Fruit fly (Drosophila melanogaster) whole organism, embryonic: ENCODE data around the gene CG44261.
A peak's percentile ranks its signal among the peaks of the same experiment; 100 is the strongest.

Experiments used
- B-H1 ChIP-seq: fragments of 200-800 bp; sonication (Bioruptor generic); IDR thresholded peaks from 3 replicates; pipeline ENCODE4 v1.3.6; 2022; ENCODE audit warnings: missing biosample characterization, missing genetic modification characterization
- BEAF-32 ChIP-seq: fragments of 200-800 bp; sonication (Bioruptor generic); optimal IDR thresholded peaks from 3 replicates; lab custom pipeline; 2017; ENCODE audit warnings: missing biosample characterization, missing genetic modification characterization, mild to moderate bottlenecking, moderate library complexity, missing genetic modification reagents
- CG11456 ChIP-seq: fragments of 200-800 bp; sonication (Bioruptor generic); IDR thresholded peaks from 3 replicates; pipeline ENCODE4 v1.3.6; 2022; ENCODE audit warnings: missing biosample characterization, missing genetic modification characterization
- CG13424 ChIP-seq: fragments of 200-800 bp; sonication (Bioruptor generic); optimal IDR thresholded peaks from 2 replicates; lab custom pipeline; 2019; ENCODE audit warnings: missing biosample characterization, mild to moderate bottlenecking, missing genetic modification characterization, moderate library complexity
- CG13624 ChIP-seq: fragments of 200-800 bp; sonication (Bioruptor generic); optimal IDR thresholded peaks from 2 replicates; lab custom pipeline; 2016; ENCODE audit warnings: missing biosample characterization, missing genetic modification characterization
- CG14014 ChIP-seq: fragments of 200-800 bp; sonication (Bioruptor generic); IDR thresholded peaks from 2 replicates; pipeline ENCODE4 v1.3.6; 2022; ENCODE audit warnings: missing biosample characterization, missing genetic modification characterization
- CG14965 ChIP-seq: fragments of 200-800 bp; sonication (Bioruptor generic); optimal IDR thresholded peaks from 2 replicates; lab custom pipeline; 2016; ENCODE audit warnings: missing biosample characterization, missing genetic modification characterization, borderline replicate concordance
- CG17912 ChIP-seq: fragments of 200-800 bp; sonication (Bioruptor generic); optimal IDR thresholded peaks from 2 replicates; lab custom pipeline; 2018; ENCODE audit warnings: missing biosample characterization, mild to moderate bottlenecking, missing genetic modification characterization
- CG2129 ChIP-seq: fragments of 200-800 bp; sonication (Bioruptor generic); IDR thresholded peaks from 2 replicates; pipeline ENCODE4 v1.3.6; 2022; ENCODE audit warnings: missing biosample characterization, missing genetic modification characterization; ENCODE audit not compliant: partially characterized antibody
- CG31224 ChIP-seq: fragments of 200-800 bp; sonication (Bioruptor generic); IDR thresholded peaks from 2 replicates; pipeline ENCODE4 v1.3.6; 2022; ENCODE audit warnings: missing biosample characterization, missing genetic modification characterization
- CG31365 ChIP-seq: fragments of 200-800 bp; sonication (Bioruptor generic); optimal IDR thresholded peaks from 2 replicates; lab custom pipeline; 2018; ENCODE audit warnings: missing biosample characterization, mild to moderate bottlenecking, missing genetic modification characterization
- CG32772 ChIP-seq: fragments of 200-800 bp; sonication (Bioruptor generic); IDR thresholded peaks from 2 replicates; pipeline ENCODE4 v1.3.6; 2022; ENCODE audit warnings: missing biosample characterization, missing genetic modification characterization
- CG3838 ChIP-seq: fragments of 200-800 bp; sonication (Bioruptor generic); optimal IDR thresholded peaks from 3 replicates; lab custom pipeline; 2016; ENCODE audit warnings: missing biosample characterization, missing genetic modification characterization
- CG4282 ChIP-seq: fragments of 200-800 bp; sonication (Bioruptor generic); optimal IDR thresholded peaks from 2 replicates; lab custom pipeline; 2016; ENCODE audit warnings: missing biosample characterization, missing genetic modification characterization
- CG6254 ChIP-seq: fragments of 200-800 bp; sonication (Bioruptor generic); optimal IDR thresholded peaks from 3 replicates; lab custom pipeline; 2017; ENCODE audit warnings: mild to moderate bottlenecking, missing biosample characterization, missing genetic modification reagents, missing genetic modification characterization
- CG6765 ChIP-seq: fragments of 200-800 bp; sonication (Bioruptor generic); optimal IDR thresholded peaks from 3 replicates; lab custom pipeline; 2017; ENCODE audit warnings: missing biosample characterization, mild to moderate bottlenecking, missing genetic modification characterization
- CG7271 ChIP-seq: fragments of 200-800 bp; sonication (Bioruptor generic); optimal IDR thresholded peaks from 2 replicates; lab custom pipeline; 2018; ENCODE audit warnings: missing biosample characterization, mild to moderate bottlenecking, missing genetic modification characterization, moderate library complexity
- CG7987 ChIP-seq: fragments of 200-800 bp; sonication (Bioruptor generic); optimal IDR thresholded peaks from 2 replicates; lab custom pipeline; 2018; ENCODE audit warnings: missing biosample characterization, mild to moderate bottlenecking, missing genetic modification characterization, moderate library complexity
- CG8359 ChIP-seq: fragments of 200-800 bp; sonication (Bioruptor generic); optimal IDR thresholded peaks from 2 replicates; lab custom pipeline; 2017; ENCODE audit warnings: missing biosample characterization, mild to moderate bottlenecking, missing genetic modification characterization, borderline replicate concordance
- CG8924 ChIP-seq: fragments of 200-800 bp; optimal IDR thresholded peaks from 3 replicates; lab custom pipeline; 2019; ENCODE audit warnings: missing biosample characterization, mild to moderate bottlenecking, missing genetic modification characterization, moderate library complexity
- CG9876 ChIP-seq: fragments of 200-800 bp; sonication (Bioruptor generic); optimal IDR thresholded peaks from 2 replicates; lab custom pipeline; 2016; ENCODE audit warnings: missing biosample characterization, missing genetic modification characterization
- Dll ChIP-seq: fragments of 200-800 bp; sonication (Bioruptor generic); IDR thresholded peaks from 4 replicates; pipeline ENCODE4 v1.3.6; 2022; ENCODE audit warnings: missing biosample characterization, missing genetic modification characterization; ENCODE audit not compliant: partially characterized antibody
- Ets65A ChIP-seq: fragments of 200-800 bp; sonication (Bioruptor generic); peaks from one replicate; lab custom pipeline; 2016; ENCODE audit warnings: missing biosample characterization, missing genetic modification characterization
- MTF-1 ChIP-seq: fragments of 200-800 bp; sonication (Bioruptor generic); optimal IDR thresholded peaks from 2 replicates; lab custom pipeline; 2018; ENCODE audit warnings: missing biosample characterization, mild to moderate bottlenecking, missing genetic modification characterization, borderline replicate concordance
- Myb ChIP-seq: fragments of 200-800 bp; sonication (Bioruptor generic); optimal IDR thresholded peaks from 2 replicates; lab custom pipeline; 2016; ENCODE audit warnings: missing biosample characterization, missing genetic modification characterization
- Rx ChIP-seq: fragments of 200-800 bp; sonication (Bioruptor generic); IDR thresholded peaks from 2 replicates; pipeline ENCODE4 v1.3.6; 2022; ENCODE audit warnings: missing biosample characterization, missing genetic modification characterization
- Ssrp ChIP-seq: fragments of 200-800 bp; sonication (Bioruptor generic); optimal IDR thresholded peaks from 2 replicates; lab custom pipeline; 2018; ENCODE audit warnings: missing biosample characterization, mild to moderate bottlenecking, missing genetic modification characterization, moderate library complexity
- Stat92E ChIP-seq, 3 experiments: fragments of >200 bp in 2 of 3; fragments of 200-800 bp in 1 of 3; sonication (Bioruptor generic) in 1 of 3; optimal IDR thresholded peaks; 2 replicates each; lab custom pipeline; 2017 to 2019; ENCODE audit warnings: missing biosample characterization in 3 of 3, missing genetic modification characterization in 3 of 3, mild to moderate bottlenecking in 1 of 3, moderate library complexity in 1 of 3
- Tbp ChIP-seq: fragments of >200 bp; optimal IDR thresholded peaks from 2 replicates; lab custom pipeline; 2018; ENCODE audit warnings: missing biosample characterization, missing genetic modification characterization
- Xbp1 ChIP-seq: fragments of 200-800 bp; sonication (Bioruptor generic); optimal IDR thresholded peaks from 3 replicates; lab custom pipeline; 2016; ENCODE audit warnings: missing biosample characterization, mild to moderate bottlenecking, missing genetic modification characterization
- Xrp1 ChIP-seq: fragments of 200-800 bp; sonication (Bioruptor generic); IDR thresholded peaks from 2 replicates; pipeline ENCODE4 v1.3.6; 2022; ENCODE audit warnings: missing biosample characterization, missing genetic modification characterization
- ash1 ChIP-seq: fragments of 200-800 bp; sonication (Bioruptor generic); optimal IDR thresholded peaks from 2 replicates; lab custom pipeline; 2018; ENCODE audit warnings: missing biosample characterization, mild to moderate bottlenecking, missing genetic modification characterization
- az2 ChIP-seq: fragments of 200-800 bp; sonication (Bioruptor generic); optimal IDR thresholded peaks from 3 replicates; lab custom pipeline; 2016; ENCODE audit warnings: missing biosample characterization, missing genetic modification characterization
- bcd ChIP-seq: fragments of 200-800 bp; sonication (Bioruptor generic); optimal IDR thresholded peaks from 2 replicates; lab custom pipeline; 2017; ENCODE audit warnings: missing biosample characterization, mild to moderate bottlenecking, missing genetic modification characterization
- caup ChIP-seq: fragments of 200-800 bp; sonication (Bioruptor generic); optimal IDR thresholded peaks from 3 replicates; lab custom pipeline; 2017; ENCODE audit warnings: missing biosample characterization, mild to moderate bottlenecking, missing genetic modification characterization, moderate library complexity; ENCODE audit not compliant: severe bottlenecking
- corto ChIP-seq: fragments of 200-800 bp; sonication (Bioruptor generic); optimal IDR thresholded peaks from 2 replicates; lab custom pipeline; 2016; ENCODE audit warnings: missing biosample characterization, mild to moderate bottlenecking, missing genetic modification characterization, moderate library complexity
- dmrt11E ChIP-seq: fragments of 200-800 bp; sonication (Bioruptor generic); optimal IDR thresholded peaks from 3 replicates; lab custom pipeline; 2018; ENCODE audit warnings: missing biosample characterization, mild to moderate bottlenecking, missing genetic modification characterization, moderate library complexity
- dysf ChIP-seq: fragments of 200-800 bp; sonication (Bioruptor generic); IDR thresholded peaks from 3 replicates; pipeline ENCODE4 v1.3.6; 2022; ENCODE audit warnings: missing biosample characterization, missing genetic modification characterization
- h ChIP-seq: fragments of >200 bp; optimal IDR thresholded peaks from 2 replicates; lab custom pipeline; 2017
- kay ChIP-seq: fragments of 200-800 bp; sonication (Bioruptor generic); optimal IDR thresholded peaks from 2 replicates; lab custom pipeline; 2016; ENCODE audit warnings: missing biosample characterization, missing genetic modification characterization
- ken ChIP-seq: fragments of 200-800 bp; sonication (Bioruptor generic); IDR thresholded peaks from 3 replicates; pipeline ENCODE4 v1.3.6; 2022; ENCODE audit warnings: missing biosample characterization, missing genetic modification characterization
- knrl ChIP-seq: fragments of 200-800 bp; sonication (Bioruptor generic); IDR thresholded peaks from 3 replicates; pipeline ENCODE4 v1.3.6; 2022; ENCODE audit warnings: missing biosample characterization, missing genetic modification characterization; ENCODE audit not compliant: partially characterized antibody
- lola ChIP-seq, 3 experiments: fragments of >200 bp in 2 of 3; fragments of 200-800 bp in 1 of 3; sonication (Bioruptor generic) in 1 of 3; optimal IDR thresholded peaks; 2 replicates each; lab custom pipeline; 2017 to 2019; ENCODE audit warnings: missing biosample characterization in 3 of 3, missing genetic modification characterization in 3 of 3, mild to moderate bottlenecking in 1 of 3, moderate library complexity in 1 of 3
- mld ChIP-seq: fragments of 200-800 bp; sonication (Bioruptor generic); IDR thresholded peaks from 3 replicates; pipeline ENCODE4 v1.3.6; 2022; ENCODE audit warnings: missing biosample characterization, missing genetic modification characterization; ENCODE audit not compliant: partially characterized antibody
- sd ChIP-seq: fragments of 200-800 bp; sonication (Bioruptor generic); optimal IDR thresholded peaks from 3 replicates; lab custom pipeline; 2018; ENCODE audit warnings: missing biosample characterization, mild to moderate bottlenecking, missing genetic modification characterization, moderate library complexity
- seq ChIP-seq: fragments of 200-800 bp; sonication (Bioruptor generic); IDR thresholded peaks from 2 replicates; pipeline ENCODE4 v1.3.6; 2022; ENCODE audit warnings: missing biosample characterization, missing genetic modification characterization
- slp2 ChIP-seq: fragments of 200-800 bp; sonication (Bioruptor generic); optimal IDR thresholded peaks from 2 replicates; lab custom pipeline; 2016; ENCODE audit warnings: missing biosample characterization, missing genetic modification characterization
- ttk ChIP-seq: fragments of 200-800 bp; sonication (Bioruptor generic); IDR thresholded peaks from 2 replicates; pipeline ENCODE4 v2.1.2; 2022; ENCODE audit warnings: missing biosample characterization, missing genetic modification characterization
- unpg ChIP-seq: fragments of 200-800 bp; sonication (Bioruptor generic); optimal IDR thresholded peaks from 3 replicates; lab custom pipeline; 2018; ENCODE audit warnings: missing biosample characterization, mild to moderate bottlenecking, missing genetic modification characterization, moderate library complexity
- zen ChIP-seq: fragments of 200-800 bp; sonication (Bioruptor generic); optimal IDR thresholded peaks from 3 replicates; lab custom pipeline; 2018; ENCODE audit warnings: missing biosample characterization, mild to moderate bottlenecking, missing genetic modification characterization, moderate library complexity

CG44261 gene

DNA sequence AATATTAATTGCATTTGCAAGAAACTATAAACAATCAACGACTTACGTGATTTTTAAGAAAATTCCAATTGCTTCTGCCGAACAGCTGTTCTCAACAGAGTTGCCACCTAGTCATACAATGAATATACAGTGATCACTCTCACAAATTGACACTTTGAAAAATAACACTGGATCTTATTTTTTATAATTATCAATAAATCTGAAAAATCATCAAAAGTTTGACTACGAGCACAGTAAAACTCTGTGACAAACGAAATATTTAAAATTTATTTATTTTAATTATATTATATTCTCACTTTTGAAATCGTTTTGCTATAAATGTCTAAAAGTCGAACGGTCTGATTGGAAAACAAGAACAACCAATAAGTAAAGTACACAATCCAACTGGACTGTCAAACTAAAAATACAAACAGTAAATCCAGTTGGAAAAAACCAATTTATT is 8.0 kb downstream of the CG44261 start, which contains the start of gene CG34117 (continued):
- TF ChIP-seq CG13424 (peak; percentile 82), dysf (GFP tag; lab: Robert Waterston, UW) (peak; percentile 76; the same call in 2 of the 3 replicates), Rx (peak; percentile 58), CG7271 (tag; lab: Kevin White, UChicago) (peak; percentile 38), CG7987 (GFP tag; lab: Kevin White, UChicago) (peak; percentile 68), BEAF-32 (GFP tag; lab: Kevin White, UChicago) (peak; percentile 16), CG9876 (GFP tag; lab: Kevin White, UChicago) (no peak), caup (GFP tag; lab: Kevin White, UChicago) (peak; percentile 71), CG4282 (GFP tag; lab: Kevin White, UChicago) (no peak), CG6254 (GFP tag; lab: Kevin White, UChicago) (peak; percentile 50), kay (GFP tag; lab: Kevin White, UChicago) (peak; percentile 48), Xbp1 (GFP tag; lab: Kevin White, UChicago) (peak; percentile 91), h (no peak), CG31365 (tag; lab: Kevin White, UChicago) (no peak), CG32772 (peak; percentile 78), CG2129 (no peak), Stat92E (GFP tag; optimal IDR thresholded peaks at IDR 0.05; lab: Kevin White, UChicago) (no peak), ken (peak; percentile 86), Xrp1 (peak; percentile 90), CG11456 (peak; percentile 92), dmrt11E (tag; lab: Kevin White, UChicago) (peak; percentile 76), MTF-1 (GFP tag; lab: Kevin White, UChicago) (peak; percentile 41), seq (GFP tag; lab: Robert Waterston, UW) (peak; percentile 68), CG6765 (peak; percentile 53), Myb (GFP tag; lab: Kevin White, UChicago) (no peak), unpg (peak; percentile 81), ash1 (GFP tag; lab: Kevin White, UChicago) (no peak), mld (GFP tag; lab: Robert Waterston, UW) (no peak), CG8924 (peak; percentile 88), bcd (peak; percentile 61), ttk (peak; percentile 67), CG8359 (GFP tag; lab: Kevin White, UChicago) (no peak), slp2 (GFP tag; lab: Kevin White, UChicago) (peak; percentile 17), CG14965 (GFP tag; lab: Kevin White, UChicago) (no peak), CG3838 (GFP tag; lab: Kevin White, UChicago) (no peak), Tbp (GFP tag; lab: Kevin White, UChicago) (no peak), sd (tag; lab: Kevin White, UChicago) (peak; percentile 89), Dll (GFP tag; lab: Robert Waterston, UW) (no peak), CG31224 (GFP tag; lab: Robert Waterston, UW) (peak; percentile 55), lola (GFP tag; optimal IDR thresholded peaks at IDR 0.05; lab: Kevin White, UChicago) (peak in 1 of 3 experiments; percentile 67), CG17912 (GFP tag; lab: Kevin White, UChicago) (peak; percentile 24), knrl (no peak), corto (no peak), CG13624 (peak; percentile 71), Ets65A (GFP tag; lab: Kevin White, UChicago) (no peak), az2 (GFP tag; lab: Kevin White, UChicago) (peak; percentile 88), B-H1 (GFP tag; lab: Robert Waterston, UW) (peak; percentile 79; the same call in 2 of the 3 replicates), zen (tag; lab: Kevin White, UChicago) (peak; percentile 82), Ssrp (tag; lab: Kevin White, UChicago) (peak; percentile 74), CG14014 (peak; percentile 83)
